Worm (Caenorhabditis elegans): ENCODE data around the gene oac-57.

DNA sequence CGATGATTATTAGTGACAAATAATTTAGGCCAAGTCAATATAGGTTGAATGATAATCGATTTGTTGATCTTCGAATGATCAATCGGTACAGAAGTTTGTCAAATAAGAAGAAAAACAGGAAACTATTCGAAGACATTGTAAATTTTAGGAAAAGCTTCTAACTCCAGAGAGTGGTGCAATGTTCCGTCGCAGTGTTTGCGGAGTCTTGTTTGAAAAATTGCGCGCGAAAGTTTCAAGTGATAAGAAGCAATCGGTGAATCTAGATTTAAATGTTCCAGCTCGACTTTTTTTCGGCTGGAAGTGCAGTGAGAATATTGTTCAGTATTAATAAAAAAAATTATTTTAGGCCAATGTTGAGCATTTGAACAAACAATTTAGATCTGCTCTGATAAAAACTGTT, 27.1 kb upstream of the oac-57 start:
- TF ChIP-seq tab-1 (GFP tag; IDR thresholded peaks at IDR 0.05) (no peak), med-1 (GFP tag; optimal IDR thresholded peaks at IDR 0.05; ENCODE audit: insufficient read depth) (no peak)

Measured in whole organism, midembryonic.